5 worm cellular contexts compared by ENCODE assay signal in genomic region chrII:12099889-12100288, ce11.
TF ChIP-seq lines count a peak whose summit lies in the region.

TSS of gene Y17G7B.17 (minus strand) at chrII:12099989.

TF ChIP-seq in whole organism, L1 larva, 84 proteins besides CTCF, POLR2A, EP300 and RAD21:
- TF ChIP-seq fkh-4 (tag; optimal IDR thresholded peaks at IDR 0.05; lab: Kevin White, UChicago; ENCODE audit: borderline replicate concordance) (no peak), zag-1 (tag; optimal IDR thresholded peaks at IDR 0.05; lab: Kevin White, UChicago) (no peak), ceh-88 (GFP tag; IDR thresholded peaks at IDR 0.05; lab: Robert Waterston, UW) (no peak), mef-2 (tag; optimal IDR thresholded peaks at IDR 0.05; lab: Kevin White, UChicago) (no peak), nhr-77 (tag; optimal IDR thresholded peaks at IDR 0.05; lab: Kevin White, UChicago) (no peak), tlp-1 (tag; optimal IDR thresholded peaks at IDR 0.05; lab: Kevin White, UChicago) (peak; percentile 6), nhr-11 (tag; optimal IDR thresholded peaks at IDR 0.05; lab: Kevin White, UChicago) (no peak)

TF ChIP-seq in whole organism, L2 larva, 48 proteins besides CTCF, POLR2A, EP300 and RAD21:
- TF ChIP-seq ZK546.5 (tag; optimal IDR thresholded peaks at IDR 0.05; lab: Kevin White, UChicago) = no peak
- TF ChIP-seq fos-1 (tag; optimal IDR thresholded peaks at IDR 0.05; lab: Kevin White, UChicago) = peak; percentile 76

TF ChIP-seq in whole organism, L3 larva, 47 proteins besides CTCF, POLR2A, EP300 and RAD21:
- TF ChIP-seq pha-4 (tag; optimal IDR thresholded peaks at IDR 0.05; lab: Kevin White, UChicago) (peak; percentile 1), nhr-76 (tag; optimal IDR thresholded peaks at IDR 0.05; lab: Kevin White, UChicago) (no peak), hmg-11 (tag; optimal IDR thresholded peaks at IDR 0.05; lab: Kevin White, UChicago) (peak; percentile 18)

TF ChIP-seq in whole organism, L4 larva, 104 proteins besides CTCF, POLR2A, EP300 and RAD21:
- TF ChIP-seq nhr-28 (tag; optimal IDR thresholded peaks at IDR 0.05; lab: Kevin White, UChicago) = peak; percentile 21
- peak; percentile 4 for TF ChIP-seq pqm-1 (tag; optimal IDR thresholded peaks at IDR 0.05; lab: Kevin White, UChicago)
- peak; percentile 35; the same call in 1 of the 2 replicates for TF ChIP-seq php-3 (GFP tag; IDR thresholded peaks at IDR 0.05; lab: Robert Waterston, UW)
- TF ChIP-seq lin-15B (tag; optimal IDR thresholded peaks at IDR 0.05; lab: Kevin White, UChicago) = no peak

TF ChIP-seq in whole organism, young adult, 124 proteins besides CTCF, POLR2A, EP300 and RAD21:
- TF ChIP-seq nhr-80 (tag; optimal IDR thresholded peaks at IDR 0.05; lab: Kevin White, UChicago) = peak; percentile 14
- no peak for TF ChIP-seq ceh-40 (GFP tag; IDR thresholded peaks at IDR 0.05; lab: Robert Waterston, UW)
- no peak for TF ChIP-seq snpc-1.1 (tag; optimal IDR thresholded peaks at IDR 0.05; lab: Kevin White, UChicago; ENCODE audit: insufficient read depth)
- no peak for TF ChIP-seq madf-10 (tag; optimal IDR thresholded peaks at IDR 0.05; lab: Kevin White, UChicago)
